Worm (Caenorhabditis elegans) whole organism, young adult: ENCODE data around the gene fipr-28.

Source experiments
- C06A6.2 ChIP-seq: fragments of 200-800 bp; sonication (Bioruptor generic); conservative IDR thresholded peaks from 2 replicates; pipeline ENCODE4 v1.3.6; 2022; ENCODE audit warnings: missing genetic modification characterization, missing compliant biosample characterization
- D2030.7 ChIP-seq: fragments of 200-800 bp; sonication (Bioruptor generic); IDR thresholded peaks from 2 replicates; pipeline ENCODE4 v1.3.6; 2022; ENCODE audit warnings: missing genetic modification reagents, missing genetic modification characterization, missing compliant biosample characterization
- F10E7.11 ChIP-seq: sonication (generic microtip); optimal IDR thresholded peaks from 2 replicates; lab custom pipeline; 2017; ENCODE audit warnings: mild to moderate bottlenecking, missing genetic modification characterization, moderate library complexity, missing compliant biosample characterization
- F22D6.2 ChIP-seq: sonication (generic microtip); optimal IDR thresholded peaks from 2 replicates; lab custom pipeline; 2016; ENCODE audit warnings: mild to moderate bottlenecking, missing genetic modification characterization, missing compliant biosample characterization
- F39B2.1 ChIP-seq: fragments of 200-800 bp; sonication (Bioruptor generic); IDR thresholded peaks from 2 replicates; pipeline ENCODE4 v1.3.6; 2022; ENCODE audit warnings: missing genetic modification reagents, missing genetic modification characterization, missing compliant biosample characterization
- F57A8.1 ChIP-seq: fragments of 200-800 bp; sonication (Bioruptor generic); optimal IDR thresholded peaks from 2 replicates; lab custom pipeline; 2018; ENCODE audit warnings: mild to moderate bottlenecking, missing genetic modification characterization, moderate library complexity, missing compliant biosample characterization
- K11D2.4 ChIP-seq: fragments of 200-800 bp; sonication (Bioruptor generic); IDR thresholded peaks from 2 replicates; pipeline ENCODE4 v1.3.6; 2022; ENCODE audit warnings: missing genetic modification reagents, missing genetic modification characterization, missing compliant biosample characterization
- K12H6.12 ChIP-seq: fragments of 200-800 bp; sonication (Bioruptor generic); optimal IDR thresholded peaks from 2 replicates; lab custom pipeline; 2018; ENCODE audit warnings: mild to moderate bottlenecking, missing genetic modification characterization, missing compliant biosample characterization
- T07F8.4 ChIP-seq: sonication (generic microtip); optimal IDR thresholded peaks from 2 replicates; lab custom pipeline; 2016; ENCODE audit warnings: mild to moderate bottlenecking, missing genetic modification characterization, moderate library complexity, missing compliant biosample characterization
- Y79H2A.3 ChIP-seq: fragments of 200-800 bp; sonication (Bioruptor generic); conservative IDR thresholded peaks from 2 replicates; pipeline ENCODE4 v1.3.6; 2022; ENCODE audit warnings: missing genetic modification reagents, missing genetic modification characterization, missing compliant biosample characterization
- ZK185.1 ChIP-seq: sonication (generic microtip); optimal IDR thresholded peaks from 2 replicates; lab custom pipeline; 2016; ENCODE audit warnings: mild to moderate bottlenecking, missing genetic modification characterization, missing compliant biosample characterization; ENCODE audit not compliant: poor library complexity, severe bottlenecking
- aptf-2 ChIP-seq: fragments of 200-800 bp; sonication (Bioruptor generic); conservative IDR thresholded peaks from 2 replicates; pipeline ENCODE4 v1.3.6; 2022; ENCODE audit warnings: missing genetic modification reagents, missing genetic modification characterization, missing compliant biosample characterization
- attf-3 ChIP-seq: fragments of 200-800 bp; sonication (Bioruptor generic); conservative IDR thresholded peaks from 2 replicates; pipeline ENCODE4 v1.3.6; 2022; ENCODE audit warnings: missing genetic modification reagents, missing genetic modification characterization, missing compliant biosample characterization
- attf-6 ChIP-seq: fragments of 200-800 bp; sonication (Bioruptor generic); IDR thresholded peaks from 2 replicates; pipeline ENCODE4 v1.3.6; 2022; ENCODE audit warnings: missing genetic modification reagents, missing genetic modification characterization, missing compliant biosample characterization
- ccch-3 ChIP-seq: fragments of 200-800 bp; sonication (Bioruptor generic); optimal IDR thresholded peaks from 2 replicates; lab custom pipeline; 2018; ENCODE audit warnings: mild to moderate bottlenecking, missing genetic modification characterization, missing compliant biosample characterization
- cebp-2 ChIP-seq: fragments of 200-800 bp; sonication (Bioruptor generic); IDR thresholded peaks from 2 replicates; pipeline ENCODE4 v1.3.6; 2022; ENCODE audit warnings: missing genetic modification characterization, missing compliant biosample characterization
- ceh-79 ChIP-seq: sonication (generic microtip); optimal IDR thresholded peaks from 2 replicates; lab custom pipeline; 2017; ENCODE audit warnings: mild to moderate bottlenecking, missing genetic modification characterization, missing compliant biosample characterization
- die-1 ChIP-seq: sonication (generic microtip); optimal IDR thresholded peaks from 2 replicates; lab custom pipeline; 2016; ENCODE audit warnings: missing genotype, mild to moderate bottlenecking, missing genetic modification characterization, missing compliant biosample characterization
- egl-18 ChIP-seq: fragments of 200-800 bp; sonication (Bioruptor generic); IDR thresholded peaks from 2 replicates; pipeline ENCODE4 v1.3.6; 2022; ENCODE audit warnings: missing genetic modification reagents, missing genetic modification characterization, missing compliant biosample characterization
- egrh-3 ChIP-seq: fragments of 200-800 bp; sonication (Bioruptor generic); IDR thresholded peaks from 2 replicates; pipeline ENCODE4 v1.3.6; 2022; ENCODE audit warnings: missing genetic modification reagents, missing genetic modification characterization, missing compliant biosample characterization
- fkh-3 ChIP-seq: sonication (generic microtip); optimal IDR thresholded peaks from 2 replicates; lab custom pipeline; 2016; ENCODE audit warnings: mild to moderate bottlenecking, missing genetic modification characterization, missing compliant biosample characterization
- hlh-12 ChIP-seq: sonication (generic microtip); optimal IDR thresholded peaks from 2 replicates; lab custom pipeline; 2016; ENCODE audit warnings: missing genetic modification characterization, missing compliant biosample characterization
- hsf-1 ChIP-seq: fragments of 200-800 bp; sonication (Bioruptor generic); IDR thresholded peaks from 2 replicates; pipeline ENCODE4 v1.3.6; 2022; ENCODE audit warnings: missing genetic modification reagents, missing genetic modification characterization, missing compliant biosample characterization
- lag-1 ChIP-seq: fragments of 200-800 bp; sonication (Bioruptor generic); IDR thresholded peaks from 2 replicates; pipeline ENCODE4 v1.3.6; 2022; ENCODE audit warnings: missing genetic modification reagents, missing genetic modification characterization, missing compliant biosample characterization
- lin-26 ChIP-seq: fragments of 200-800 bp; sonication (Bioruptor generic); IDR thresholded peaks from 2 replicates; pipeline ENCODE4 v1.3.6; 2022; ENCODE audit warnings: missing genetic modification reagents, missing genetic modification characterization, missing compliant biosample characterization
- lir-1 ChIP-seq: fragments of 200-800 bp; sonication (Bioruptor generic); conservative IDR thresholded peaks from 2 replicates; pipeline ENCODE4 v1.3.6; 2022; ENCODE audit warnings: missing genetic modification reagents, missing genetic modification characterization, missing compliant biosample characterization
- lsl-1 ChIP-seq: fragments of 200-800 bp; sonication (Bioruptor generic); optimal IDR thresholded peaks from 2 replicates; lab custom pipeline; 2018; ENCODE audit warnings: mild to moderate bottlenecking, missing genetic modification characterization, moderate library complexity, missing compliant biosample characterization
- lsy-27 ChIP-seq: sonication (generic microtip); optimal IDR thresholded peaks from 2 replicates; lab custom pipeline; 2017; ENCODE audit warnings: missing genetic modification characterization, mild to moderate bottlenecking, missing compliant biosample characterization, antibody characterized with exemption, missing genotype, borderline replicate concordance; ENCODE audit not compliant: insufficient read depth
- madf-3 ChIP-seq: fragments of 200-800 bp; sonication (Bioruptor generic); IDR thresholded peaks from 2 replicates; pipeline ENCODE4 v1.3.6; 2022; ENCODE audit warnings: missing genetic modification reagents, missing genetic modification characterization, missing compliant biosample characterization
- madf-6 ChIP-seq: fragments of 200-800 bp; sonication (Bioruptor generic); IDR thresholded peaks from 2 replicates; pipeline ENCODE4 v1.3.6; 2022; ENCODE audit warnings: missing genetic modification reagents, missing genetic modification characterization, missing compliant biosample characterization
- madf-8 ChIP-seq: fragments of 200-800 bp; sonication (Bioruptor generic); conservative IDR thresholded peaks from 2 replicates; pipeline ENCODE4 v1.3.6; 2022; ENCODE audit warnings: missing genetic modification reagents, missing genetic modification characterization, missing compliant biosample characterization
- mcd-1 ChIP-seq: fragments of 200-800 bp; sonication (Bioruptor generic); IDR thresholded peaks from 2 replicates; pipeline ENCODE4 v1.3.6; 2022; ENCODE audit warnings: missing genetic modification reagents, missing genetic modification characterization, missing compliant biosample characterization
- mes-4 ChIP-seq: sonication (generic microtip); optimal IDR thresholded peaks from 2 replicates; lab custom pipeline; 2016; ENCODE audit warnings: missing genotype, missing genetic modification characterization, missing compliant biosample characterization
- mxl-1 ChIP-seq: sonication (generic microtip); optimal IDR thresholded peaks from 2 replicates; lab custom pipeline; 2016; ENCODE audit warnings: missing genetic modification characterization, missing compliant biosample characterization
- nfya-1 ChIP-seq: sonication (generic microtip); optimal IDR thresholded peaks from 2 replicates; lab custom pipeline; 2017; ENCODE audit warnings: antibody characterized with exemption, missing compliant biosample characterization, missing genetic modification characterization, borderline replicate concordance; ENCODE audit not compliant: insufficient read depth
- nfya-2 ChIP-seq: fragments of 200-800 bp; sonication (Bioruptor generic); IDR thresholded peaks from 2 replicates; pipeline ENCODE4 v1.3.6; 2022; ENCODE audit warnings: missing genetic modification reagents, missing genetic modification characterization, missing compliant biosample characterization
- nfyb-1 ChIP-seq: fragments of 200-800 bp; sonication (Bioruptor generic); IDR thresholded peaks from 2 replicates; pipeline ENCODE4 v1.3.6; 2022; ENCODE audit warnings: missing genetic modification reagents, missing genetic modification characterization, missing compliant biosample characterization
- nhr-120 ChIP-seq: fragments of 200-800 bp; sonication (Bioruptor generic); IDR thresholded peaks from 2 replicates; pipeline ENCODE4 v1.3.6; 2022; ENCODE audit warnings: missing genetic modification characterization, missing compliant biosample characterization
- nhr-80 ChIP-seq: sonication (generic microtip); optimal IDR thresholded peaks from 2 replicates; lab custom pipeline; 2016; ENCODE audit warnings: missing genetic modification characterization, missing compliant biosample characterization
- nhr-90 ChIP-seq: sonication (generic microtip); optimal IDR thresholded peaks from 2 replicates; lab custom pipeline; 2016; ENCODE audit warnings: missing genotype, mild to moderate bottlenecking, missing genetic modification characterization, missing compliant biosample characterization
- pbrm-1 ChIP-seq: fragments of 200-800 bp; sonication (Bioruptor generic); IDR thresholded peaks from 2 replicates; pipeline ENCODE4 v1.3.6; 2022; ENCODE audit warnings: missing genetic modification reagents, missing genetic modification characterization, missing compliant biosample characterization
- rec-8 ChIP-seq, 2 experiments: sonication (generic microtip); optimal IDR thresholded peaks; 2 replicates each; lab custom pipeline; 2016; ENCODE audit warnings: mild to moderate bottlenecking in 2 of 2, missing genetic modification characterization in 2 of 2, missing genetic modification reagents in 2 of 2, missing genotype in 2 of 2, missing biosample characterization in 1 of 2, missing compliant biosample characterization in 1 of 2, moderate library complexity in 1 of 2
- rpc-1 ChIP-seq, 2 experiments: fragments of 150-350 bp in 1 of 2; sonication (generic microtip) in 1 of 2; optimal IDR thresholded peaks; 2 replicates each; lab custom pipeline; 2014 to 2018; ENCODE audit warnings: missing biosample characterization in 1 of 2, missing genetic modification characterization in 1 of 2, missing genetic modification reagents in 1 of 2, missing genotype in 1 of 2
- sea-2 ChIP-seq: fragments of 200-800 bp; sonication (Bioruptor generic); IDR thresholded peaks from 2 replicates; pipeline ENCODE4 v1.3.6; 2022; ENCODE audit warnings: missing genetic modification characterization, missing compliant biosample characterization
- somi-1 ChIP-seq: fragments of 200-800 bp; sonication (Bioruptor generic); optimal IDR thresholded peaks from 2 replicates; lab custom pipeline; 2018; ENCODE audit warnings: mild to moderate bottlenecking, missing genetic modification characterization, missing compliant biosample characterization
- tbx-9 ChIP-seq: sonication (generic microtip); optimal IDR thresholded peaks from 2 replicates; lab custom pipeline; 2016; ENCODE audit warnings: borderline replicate concordance, missing genetic modification characterization, inconsistent platforms, missing compliant biosample characterization
- zim-3 ChIP-seq: sonication (generic microtip); optimal IDR thresholded peaks from 2 replicates; lab custom pipeline; 2017; ENCODE audit warnings: mild to moderate bottlenecking, missing genetic modification characterization, moderate library complexity, missing compliant biosample characterization
- ztf-26 ChIP-seq: sonication (generic microtip); optimal IDR thresholded peaks from 2 replicates; lab custom pipeline; 2017; ENCODE audit warnings: missing genetic modification characterization, missing compliant biosample characterization

Gene fipr-28

DNA sequence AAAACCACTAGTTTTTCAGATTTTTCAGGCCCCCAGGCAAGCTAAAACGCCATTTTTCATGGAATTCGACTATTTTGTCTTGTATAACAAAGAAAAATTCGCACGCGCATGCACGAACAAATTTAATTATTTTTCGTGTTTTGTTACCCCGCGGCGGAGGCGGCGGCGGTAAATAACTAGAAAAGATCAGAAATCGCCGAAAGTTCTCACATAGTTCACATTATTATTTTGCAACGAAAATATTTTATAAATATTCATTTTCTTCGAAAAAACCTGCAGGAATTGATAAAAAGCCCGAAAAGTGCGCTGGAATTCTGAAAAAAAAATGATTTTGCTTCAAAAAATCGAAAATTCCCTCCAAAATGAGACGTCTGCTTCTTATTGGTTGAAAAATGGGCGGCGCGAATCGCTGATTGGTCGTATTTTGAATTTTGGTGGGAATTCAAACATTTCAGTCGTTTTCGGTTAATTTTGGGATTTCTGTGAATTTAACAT is 29.8 kb downstream of the fipr-28 start (continued):
- TF ChIP-seq ZK185.1 (tag; lab: Kevin White, UChicago) (no peak), sea-2 (GFP tag; lab: Robert Waterston, UW) (no peak), rec-8 (tag; optimal IDR thresholded peaks at IDR 0.05; lab: Kevin White, UChicago) (peak in 1 of 2 experiments; percentile 3), mcd-1 (GFP tag; lab: Robert Waterston, UW) (peak; percentile 17; the same call in 1 of the 2 replicates), mes-4 (tag; lab: Kevin White, UChicago) (peak; percentile 55), lir-1 (GFP tag; lab: Robert Waterston, UW) (no peak), F39B2.1 (no peak), F10E7.11 (tag; lab: Kevin White, UChicago) (no peak), nfyb-1 (GFP tag; lab: Robert Waterston, UW) (peak; percentile 87), hlh-12 (tag; lab: Kevin White, UChicago) (no peak), C06A6.2 (no peak), nhr-120 (GFP tag; lab: Robert Waterston, UW) (no peak), K11D2.4 (GFP tag; lab: Robert Waterston, UW) (no peak), madf-6 (GFP tag; lab: Robert Waterston, UW) (peak; percentile 36; the same call in 1 of the 2 replicates), aptf-2 (GFP tag; lab: Robert Waterston, UW) (no peak), egl-18 (GFP tag; lab: Robert Waterston, UW) (no peak), lsy-27 (no peak), K12H6.12 (tag; lab: Kevin White, UChicago) (no peak), Y79H2A.3 (GFP tag; lab: Robert Waterston, UW) (peak; percentile 69; the same call in 1 of the 2 replicates), egrh-3 (no peak), zim-3 (tag; lab: Kevin White, UChicago) (no peak), F22D6.2 (tag; lab: Kevin White, UChicago) (no peak), ccch-3 (GFP tag; lab: Kevin White, UChicago) (no peak), lag-1 (no peak), ceh-79 (tag; lab: Kevin White, UChicago) (no peak), madf-8 (GFP tag; lab: Robert Waterston, UW) (no peak), cebp-2 (no peak), F57A8.1 (GFP tag; lab: Kevin White, UChicago) (no peak), fkh-3 (tag; lab: Kevin White, UChicago) (no peak), attf-3 (no peak), pbrm-1 (0 out of 2 replicates have a peak, but pooled peaks have one; percentile 4), die-1 (tag; lab: Kevin White, UChicago) (no peak), nhr-80 (tag; lab: Kevin White, UChicago) (no peak), hsf-1 (peak; percentile 68), madf-3 (no peak), T07F8.4 (tag; lab: Kevin White, UChicago) (no peak), lin-26 (no peak), D2030.7 (0 out of 2 replicates have a peak, but pooled peaks have one; percentile 17), nhr-90 (peak; percentile 33), nfya-2 (0 out of 2 replicates have a peak, but pooled peaks have one; percentile 74), ztf-26 (tag; lab: Kevin White, UChicago) (no peak), somi-1 (GFP tag; lab: Kevin White, UChicago) (no peak), rpc-1 (optimal IDR thresholded peaks at IDR 0.05; lab: Kevin White, UChicago) (no peak), rpc-1 (tag; optimal IDR thresholded peaks at IDR 0.05; lab: Kevin White, UChicago) (no peak), attf-6 (GFP tag; lab: Robert Waterston, UW) (peak; percentile 89; the same call in 1 of the 2 replicates), lsl-1 (no peak), nfya-1 (tag; lab: Kevin White, UChicago) (no peak), mxl-1 (tag; lab: Kevin White, UChicago) (no peak), tbx-9 (tag; lab: Kevin White, UChicago) (no peak)
